Worm (Caenorhabditis elegans): ENCODE measurements around the gene fbxb-10.

- TF ChIP-seq C34B4.2 (tag; optimal IDR thresholded peaks at IDR 0.05) (no peak), mef-2 (tag; optimal IDR thresholded peaks at IDR 0.05) (no peak), sup-37 (GFP tag; optimal IDR thresholded peaks at IDR 0.05) (no peak)
These were observed 10.0 kb downstream of the fbxb-10 start, which contains the start of gene C08F1.8 for ce11 chrII:1808217-1808616.

Measured in whole organism, L1 larva.